Fruit fly (Drosophila melanogaster): Measurements from ENCODE around the gene Nup98-96.

DNA sequence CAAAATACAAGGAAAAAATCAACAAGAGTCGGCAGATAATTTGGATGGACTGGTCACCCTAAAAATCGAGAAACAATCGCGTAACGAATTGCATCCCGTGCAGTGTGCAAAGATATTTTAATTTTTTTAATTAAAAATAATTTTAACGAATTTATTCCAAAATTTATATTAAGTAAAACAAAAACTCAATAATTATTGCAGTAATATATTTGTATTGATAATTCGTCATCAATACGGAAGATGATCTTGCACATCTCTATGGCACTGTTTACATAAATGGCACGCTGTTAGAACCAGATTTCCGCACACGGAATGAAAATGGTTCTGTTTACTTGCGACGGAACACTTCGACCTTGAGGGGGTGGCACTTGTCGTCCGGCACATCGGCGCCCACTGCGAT lies 8.6 kb downstream of the Nup98-96 start, which contains the start of gene tst:
- TF ChIP-seq gl (tag; optimal IDR thresholded peaks at IDR 0.05), result peak; percentile 49
- TF ChIP-seq EcR (GFP tag; optimal IDR thresholded peaks at IDR 0.05), result no peak
- no peak for TF ChIP-seq D1 (tag; optimal IDR thresholded peaks at IDR 0.05)
- TF ChIP-seq CG4496 (GFP tag; IDR thresholded peaks at IDR 0.05), result peak; percentile 94
- TF ChIP-seq Pif1A (GFP tag; optimal IDR thresholded peaks at IDR 0.05), result no peak
- peak; percentile 91 for TF ChIP-seq CG14655 (GFP tag; optimal IDR thresholded peaks at IDR 0.05)
- peak; percentile 87 for TF ChIP-seq Snoo (tag; optimal IDR thresholded peaks at IDR 0.05)
- peak; percentile 80 for TF ChIP-seq CG34367 (tag; optimal IDR thresholded peaks at IDR 0.05)
- peak; percentile 82 for TF ChIP-seq CG8301 (tag; optimal IDR thresholded peaks at IDR 0.05)
